Worm (Caenorhabditis elegans): ENCODE data around the gene clec-75.
A peak's percentile ranks its signal among the peaks of the same experiment; 100 is the strongest.
"Not testable (repeated sequence)": the region's sequence is repeated elsewhere in the genome, so short reads cannot be mapped to it uniquely, and the experiment has no call there.

clec-75 gene

ce11 chrIV:3944459-3944858 is 16.1 kb upstream of the clec-75 start, which contains the start of gene clec-72:
Gene clec-72, plus strand, starts transcription at chrIV:3944816.
- TF ChIP-seq nhr-80 (tag; optimal IDR thresholded peaks at IDR 0.05), result peak; percentile 90
- TF ChIP-seq ama-1 (optimal IDR thresholded peaks at IDR 0.05), result no peak
- no peak for TF ChIP-seq ama-1 (GFP tag; optimal IDR thresholded peaks at IDR 0.05)
- TF ChIP-seq unc-62 (GFP tag; optimal IDR thresholded peaks at IDR 0.05), result peak; percentile 43
- TF ChIP-seq dox-1 (GFP tag; IDR thresholded peaks at IDR 0.05), result peak; percentile 19; the same call in 1 of the 2 replicates
- peak; percentile 62 for TF ChIP-seq ets-4 (GFP tag; optimal IDR thresholded peaks at IDR 0.05)
- no peak for TF ChIP-seq lsy-27 (tag; optimal IDR thresholded peaks at IDR 0.05; ENCODE audit: borderline replicate concordance, insufficient read depth)

- TF ChIP-seq ztf-28 (GFP tag; IDR thresholded peaks at IDR 0.05), result 0 out of 2 replicates have a peak, but pooled peaks have one; percentile 33
- TF ChIP-seq dox-1 (GFP tag; IDR thresholded peaks at IDR 0.05), result peak; percentile 7; the same call in 1 of the 2 replicates
- TF ChIP-seq hmg-1.2 (GFP tag; IDR thresholded peaks at IDR 0.05), result peak; percentile 37
- peak; percentile 74; the same call in 1 of the 2 replicates for TF ChIP-seq egrh-3 (GFP tag; IDR thresholded peaks at IDR 0.05)
- TF ChIP-seq snpc-4 (GFP tag; optimal IDR thresholded peaks at IDR 0.05), result not testable (repeated sequence)
- TF ChIP-seq snpc-4 (tag; optimal IDR thresholded peaks at IDR 0.05), result peak in 1 of 4 experiments; percentile 81
- peak; percentile 86 for TF ChIP-seq zfh-2 (GFP tag; conservative IDR thresholded peaks at IDR 0.05)
These were observed 13.1 kb upstream of the clec-75 start for ce11 chrIV:3947377-3947956.

ce11 chrIV:3956095-3956494 is 4.4 kb upstream of the clec-75 start, which contains the start of gene clec-73:
Gene clec-73, minus strand, starts transcription at chrIV:3956195.
- TF ChIP-seq ccch-3 (GFP tag; optimal IDR thresholded peaks at IDR 0.05) (no peak), repo-1 (tag; optimal IDR thresholded peaks at IDR 0.05) (no peak), mel-28 (tag; optimal IDR thresholded peaks at IDR 0.05; ENCODE audit: borderline replicate concordance) (no peak), pbrm-1 (GFP tag; IDR thresholded peaks at IDR 0.05) (no peak), die-1 (tag; optimal IDR thresholded peaks at IDR 0.05) (no peak), gei-17 (GFP tag; optimal IDR thresholded peaks at IDR 0.05) (no peak), B0261.1 (tag; optimal IDR thresholded peaks at IDR 0.05) (no peak), atf-7 (tag; optimal IDR thresholded peaks at IDR 0.05) (no peak), egl-44 (GFP tag; IDR thresholded peaks at IDR 0.05) (no peak), rpc-1 (optimal IDR thresholded peaks at IDR 0.05) (no peak), rpc-1 (tag; optimal IDR thresholded peaks at IDR 0.05) (no peak), nfya-2 (GFP tag; IDR thresholded peaks at IDR 0.05) (no peak), F33H1.4 (GFP tag; IDR thresholded peaks at IDR 0.05) (no peak)

ce11 chrIV:3956705-3957104 is 3.8 kb upstream of the clec-75 start, which contains the start of gene clec-74:
Gene clec-74, plus strand, starts transcription at chrIV:3957005.
- TF ChIP-seq B0035.1 (tag; optimal IDR thresholded peaks at IDR 0.05), result no peak
- no peak for TF ChIP-seq ztf-28 (GFP tag; IDR thresholded peaks at IDR 0.05)
- no peak for TF ChIP-seq ztf-22 (GFP tag; optimal IDR thresholded peaks at IDR 0.05)
- TF ChIP-seq lsl-1 (GFP tag; optimal IDR thresholded peaks at IDR 0.05), result no peak
- no peak for TF ChIP-seq ztf-25 (GFP tag; IDR thresholded peaks at IDR 0.05)
- no peak for TF ChIP-seq xnd-1 (tag; optimal IDR thresholded peaks at IDR 0.05)
- no peak for TF ChIP-seq unc-62 (GFP tag; optimal IDR thresholded peaks at IDR 0.05)
- TF ChIP-seq tbp1 (GFP tag; optimal IDR thresholded peaks at IDR 0.05), result no peak
- TF ChIP-seq T26A5.8 (tag; optimal IDR thresholded peaks at IDR 0.05), result no peak
- no peak for TF ChIP-seq nhr-90 (tag; optimal IDR thresholded peaks at IDR 0.05)
- TF ChIP-seq ZK185.1 (tag; optimal IDR thresholded peaks at IDR 0.05; ENCODE audit: poor library complexity, severe bottlenecking), result no peak
- TF ChIP-seq F52B5.7 (tag; optimal IDR thresholded peaks at IDR 0.05), result no peak
- TF ChIP-seq Y53G8AR.9 (GFP tag; conservative IDR thresholded peaks at IDR 0.05), result no peak
- no peak for TF ChIP-seq C17E4.6 (GFP tag; IDR thresholded peaks at IDR 0.05)
- TF ChIP-seq egl-18 (GFP tag; IDR thresholded peaks at IDR 0.05), result no peak
- TF ChIP-seq ets-4 (GFP tag; optimal IDR thresholded peaks at IDR 0.05), result no peak
- TF ChIP-seq ekl-4 (GFP tag; IDR thresholded peaks at IDR 0.05), result no peak
- no peak for TF ChIP-seq him-1 (tag; optimal IDR thresholded peaks at IDR 0.05)
